Fruit fly (Drosophila melanogaster) whole organism, wandering third instar larva: ENCODE data around the gene Dyro.

Experiments used
- Abd-B ChIP-seq: fragments of >200 bp; optimal IDR thresholded peaks from 2 replicates; lab custom pipeline; 2017; ENCODE audit warnings: missing biosample characterization, missing genetic modification characterization
- Dfd ChIP-seq: fragments of >200 bp; optimal IDR thresholded peaks from 2 replicates; lab custom pipeline; 2017; ENCODE audit warnings: missing biosample characterization, missing genetic modification characterization
- HLH106 ChIP-seq: fragments of 200-800 bp; optimal IDR thresholded peaks from 3 replicates; lab custom pipeline; 2019; ENCODE audit warnings: missing biosample characterization, mild to moderate bottlenecking, missing genetic modification characterization, moderate library complexity
- Hr78 ChIP-seq: fragments of >200 bp; optimal IDR thresholded peaks from 2 replicates; lab custom pipeline; 2017; ENCODE audit warnings: missing biosample characterization, missing genetic modification characterization
- Jra ChIP-seq: sonication (Bioruptor generic); optimal IDR thresholded peaks from 2 replicates; lab custom pipeline; 2016; ENCODE audit warnings: missing biosample characterization, missing genetic modification characterization
- Mio ChIP-seq: sonication (Bioruptor generic); optimal IDR thresholded peaks from 2 replicates; lab custom pipeline; 2016; ENCODE audit warnings: missing biosample characterization, missing genetic modification characterization
- Myc ChIP-seq: fragments of >200 bp; optimal IDR thresholded peaks from 2 replicates; lab custom pipeline; 2017
- Vsx2 ChIP-seq: fragments of 200-300, 225-300 bp; sonication (Bioruptor generic); optimal IDR thresholded peaks from 2 replicates; lab custom pipeline; 2018; ENCODE audit warnings: missing biosample characterization, missing genetic modification characterization; ENCODE audit not compliant: partially characterized antibody
- dl ChIP-seq, 2 experiments: fragments of 175-275, 200-275 bp in 1 of 2; fragments of 200-275 bp in 1 of 2; sonication (Bioruptor generic); optimal IDR thresholded peaks; lab custom pipeline; 2018; ENCODE audit warnings: mild to moderate bottlenecking in 2 of 2, missing biosample characterization in 2 of 2, missing genetic modification characterization in 2 of 2, moderate library complexity in 2 of 2; ENCODE audit not compliant: partially characterized antibody in 2 of 2, insufficient read depth in 1 of 2
- dsf ChIP-seq: sonication (Bioruptor generic); optimal IDR thresholded peaks from 2 replicates; lab custom pipeline; 2016; ENCODE audit warnings: missing biosample characterization, missing genetic modification characterization, borderline replicate concordance
- ey ChIP-seq: fragments of 200-800 bp; sonication (Bioruptor generic); optimal IDR thresholded peaks from 2 replicates; lab custom pipeline; 2016; ENCODE audit warnings: missing biosample characterization, missing genetic modification characterization
- fru ChIP-seq: fragments of 200-800 bp; sonication (Bioruptor generic); optimal IDR thresholded peaks from 3 replicates; lab custom pipeline; 2016; ENCODE audit warnings: missing biosample characterization, mild to moderate bottlenecking, missing genetic modification characterization
- h ChIP-seq: fragments of 200-800 bp; sonication (Bioruptor generic); optimal IDR thresholded peaks from 3 replicates; lab custom pipeline; 2016; ENCODE audit warnings: missing biosample characterization, mild to moderate bottlenecking, missing genetic modification characterization
- usp ChIP-seq: fragments of >200 bp; optimal IDR thresholded peaks from 2 replicates; lab custom pipeline; 2017; ENCODE audit warnings: missing biosample characterization, missing genetic modification characterization

DNA sequence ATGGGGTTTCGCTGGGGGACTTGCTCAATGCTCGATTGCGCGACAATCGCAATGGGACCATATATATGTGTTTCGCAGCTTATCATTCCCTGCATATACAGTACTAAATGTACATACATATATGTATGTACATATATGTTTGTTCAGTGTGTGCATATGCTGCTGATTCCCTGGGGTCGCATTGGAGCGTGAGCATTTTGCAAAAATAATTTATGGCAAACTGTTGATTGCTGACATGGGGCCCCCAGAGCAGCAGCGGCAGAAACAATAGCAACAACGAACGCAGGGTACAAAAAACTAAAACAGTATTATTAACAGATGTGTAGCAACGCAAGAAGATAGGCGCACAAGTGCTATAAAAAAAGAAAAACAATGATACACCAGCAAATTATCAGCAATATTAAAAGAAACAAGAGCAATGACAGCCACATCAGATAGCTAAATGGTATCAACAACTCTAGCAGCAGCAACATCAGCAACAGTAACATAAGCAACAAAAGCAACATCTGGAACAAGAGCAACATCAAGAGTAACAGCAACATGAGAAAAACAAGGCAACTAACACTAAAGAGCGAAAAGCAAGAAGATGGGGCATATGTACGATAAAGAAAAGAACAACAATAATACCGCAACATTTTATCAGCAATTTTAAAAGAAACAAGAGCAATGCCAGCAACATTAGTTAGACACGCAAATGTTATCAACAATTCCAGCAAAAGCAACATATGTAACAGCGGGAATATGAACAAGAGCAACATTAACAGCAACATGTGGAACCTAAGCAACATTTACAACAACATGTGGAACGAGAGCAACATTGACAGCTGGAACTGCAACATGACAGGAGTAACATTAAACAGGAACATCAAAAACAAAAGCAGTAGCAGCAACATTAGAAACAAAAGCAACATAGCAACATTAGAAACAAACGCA is 11.4 kb downstream of the Dyro start:
- TF ChIP-seq Hr78 (no peak), usp (GFP tag; lab: Kevin White, UChicago) (no peak), dsf (no peak), Jra (GFP tag; lab: Kevin White, UChicago) (no peak), h (no peak), dl (GFP tag; optimal IDR thresholded peaks at IDR 0.05; lab: Kevin White, UChicago; ENCODE audit: insufficient read depth in 1 of 2, partially characterized antibody in 2 of 2) (no peak), fru (GFP tag; lab: Kevin White, UChicago) (no peak), Vsx2 (GFP tag; lab: Kevin White, UChicago) (no peak), HLH106 (tag; lab: Kevin White, UChicago) (no peak), Myc (lab: Kevin White, UChicago) (no peak), Mio (GFP tag; lab: Kevin White, UChicago) (no peak), ey (GFP tag; lab: Kevin White, UChicago) (no peak), Abd-B (GFP tag; lab: Kevin White, UChicago) (no peak), Dfd (GFP tag; lab: Kevin White, UChicago) (no peak)
